Fruit fly (Drosophila melanogaster) Kc167 (cell line): ENCODE results near the gene Spase12.

Experiments
- Sin3A ChIP-seq: fragments of >200 bp; optimal IDR thresholded peaks from 2 replicates; lab custom pipeline; 2018; ENCODE audit warnings: missing external identifiers
- psq ChIP-seq: fragments of >200 bp; optimal IDR thresholded peaks from 2 replicates; lab custom pipeline; 2017; ENCODE audit warnings: missing external identifiers

DNA sequence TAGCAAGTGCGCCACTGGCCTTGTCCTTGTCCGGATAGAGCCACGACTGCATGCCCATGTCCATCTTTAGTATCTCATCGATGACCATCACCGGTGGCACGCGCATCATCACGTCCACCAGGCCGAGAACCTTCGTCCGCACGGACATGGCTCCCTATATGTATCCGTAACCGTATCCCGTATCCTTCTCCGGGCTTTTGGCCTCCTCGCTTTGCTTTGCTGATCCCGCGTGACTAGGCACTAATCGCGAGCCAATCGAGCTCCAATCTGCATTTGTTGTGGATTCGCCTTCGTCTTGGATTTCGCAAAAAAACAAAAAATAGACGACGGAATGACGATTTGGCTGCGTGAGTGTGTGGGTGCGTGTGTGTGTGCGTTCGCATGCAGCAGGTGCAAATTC is 12.0 kb upstream of the Spase12 start:
- TF ChIP-seq psq (lab: Kevin White, UChicago) (no peak), Sin3A (lab: Kevin White, UChicago) (no peak)
